Fruit fly (Drosophila melanogaster): ENCODE data around the gene Larp4B.

The Larp4B gene

dm6 chr3L:3198447-3199402 lies 25.9 kb upstream of the Larp4B start, which contains the start of the genes CG32276 and gry (continued):
- TF ChIP-seq Side (GFP tag; optimal IDR thresholded peaks at IDR 0.05) (peak; percentile 86), Sin3A (optimal IDR thresholded peaks at IDR 0.05) (peak; percentile 92), Sox100B (GFP tag; optimal IDR thresholded peaks at IDR 0.05) (no peak), CG18764 (GFP tag; optimal IDR thresholded peaks at IDR 0.05) (peak; percentile 74), Gsc (GFP tag; IDR thresholded peaks at IDR 0.05) (no peak), dan (GFP tag; IDR thresholded peaks at IDR 0.05) (no peak), CG31441 (GFP tag; IDR thresholded peaks at IDR 0.05) (no peak), CG9932 (GFP tag; IDR thresholded peaks at IDR 0.05) (peak; percentile 88), tap (tag; optimal IDR thresholded peaks at IDR 0.05) (peak; percentile 63), Blimp-1 (GFP tag; optimal IDR thresholded peaks at IDR 0.05) (no peak), sens-2 (GFP tag; IDR thresholded peaks at IDR 0.05) (peak; percentile 55; the same call in 1 of the 2 replicates), Scr (GFP tag; IDR thresholded peaks at IDR 0.05; ENCODE audit: partially characterized antibody) (peak; percentile 53), CG7372 (GFP tag; IDR thresholded peaks at IDR 0.05) (peak; percentile 66; the same call in 1 of the 2 replicates), CG6254 (GFP tag; optimal IDR thresholded peaks at IDR 0.05) (no peak), CG6175 (GFP tag; IDR thresholded peaks at IDR 0.05) (0 out of 3 replicates have a peak, but pooled peaks have one; percentile 12), CG2120 (GFP tag; optimal IDR thresholded peaks at IDR 0.05) (peak; percentile 90), Nf-YA (GFP tag; IDR thresholded peaks at IDR 0.05) (no peak), CG5953 (GFP tag; IDR thresholded peaks at IDR 0.05) (no peak), Chrac-16 (GFP tag; optimal IDR thresholded peaks at IDR 0.05) (peak; percentile 79), Sry-β (GFP tag; optimal IDR thresholded peaks at IDR 0.05) (peak; percentile 87), Oli (tag; optimal IDR thresholded peaks at IDR 0.05) (peak; percentile 54), CG5245 (GFP tag; optimal IDR thresholded peaks at IDR 0.05) (peak; percentile 70), CG14014 (GFP tag; IDR thresholded peaks at IDR 0.05) (peak; percentile 36; the same call in 1 of the 2 replicates), slou (GFP tag; optimal IDR thresholded peaks at IDR 0.05) (peak; percentile 58), CG6765 (GFP tag; optimal IDR thresholded peaks at IDR 0.05) (no peak), sd (tag; optimal IDR thresholded peaks at IDR 0.05) (no peak), CG8944 (GFP tag; optimal IDR thresholded peaks at IDR 0.05) (peak; percentile 82), sug (tag; optimal IDR thresholded peaks at IDR 0.05) (no peak), CG3995 (GFP tag; optimal IDR thresholded peaks at IDR 0.05) (peak; percentile 91), CG12236 (GFP tag; optimal IDR thresholded peaks at IDR 0.05) (peak; percentile 41), pzg (GFP tag; optimal IDR thresholded peaks at IDR 0.05) (peak; percentile 93), CG9215 (GFP tag; IDR thresholded peaks at IDR 0.05) (peak; percentile 64), Xbp1 (GFP tag; optimal IDR thresholded peaks at IDR 0.05) (peak; percentile 96), pb (GFP tag; optimal IDR thresholded peaks at IDR 0.05) (peak; percentile 36), CG7839 (tag; optimal IDR thresholded peaks at IDR 0.05) (no peak), B-H2 (GFP tag; optimal IDR thresholded peaks at IDR 0.05) (peak; percentile 83), phol (tag; optimal IDR thresholded peaks at IDR 0.05) (peak; percentile 90), CG4328 (GFP tag; optimal IDR thresholded peaks at IDR 0.05) (peak; percentile 70), nom (GFP tag; optimal IDR thresholded peaks at IDR 0.05) (peak; percentile 84), klu (GFP tag; IDR thresholded peaks at IDR 0.05) (peak; percentile 46; the same call in 1 of the 2 replicates), Stat92E (GFP tag; optimal IDR thresholded peaks at IDR 0.05) (peak in 1 of 3 experiments; percentile 54), CG14710 (tag; optimal IDR thresholded peaks at IDR 0.05) (peak; percentile 91), Ets97D (GFP tag; optimal IDR thresholded peaks at IDR 0.05) (peak; percentile 90), CG11695 (GFP tag; IDR thresholded peaks at IDR 0.05) (peak; percentile 73), CG11456 (GFP tag; IDR thresholded peaks at IDR 0.05) (peak; percentile 82), sima (GFP tag; optimal IDR thresholded peaks at IDR 0.05) (no peak), tx (GFP tag; optimal IDR thresholded peaks at IDR 0.05) (peak; percentile 67), CG17328 (GFP tag; IDR thresholded peaks at IDR 0.05) (peak; percentile 78), Spps (tag; optimal IDR thresholded peaks at IDR 0.05) (peak; percentile 57)

All from whole organism, embryonic.